Worm (Caenorhabditis elegans): ENCODE results near the gene cdk-5.
"Not testable (repeated sequence)": the region's sequence is repeated elsewhere in the genome, so short reads cannot be mapped to it uniquely, and the experiment has no call there.

ce11 chrIII:13448235-13448634 lies 17.9 kb downstream of the cdk-5 start:
- not testable (repeated sequence) for TF ChIP-seq pha-4 (tag; optimal IDR thresholded peaks at IDR 0.05); ztf-22 (GFP tag; optimal IDR thresholded peaks at IDR 0.05); tbp1 (GFP tag; optimal IDR thresholded peaks at IDR 0.05); nhr-179 (tag; optimal IDR thresholded peaks at IDR 0.05); dpff-1 (tag; optimal IDR thresholded peaks at IDR 0.05); mxl-1 (tag; optimal IDR thresholded peaks at IDR 0.05); snpc-4 (GFP tag; optimal IDR thresholded peaks at IDR 0.05); snpc-4 (tag; optimal IDR thresholded peaks at IDR 0.05)

Measured in whole organism, young adult.